Worm (Caenorhabditis elegans) whole organism, L4 larva: ENCODE data around the gene srsx-34.

Experiments
- ceh-62 ChIP-seq: sonication (generic microtip); optimal IDR thresholded peaks from 2 replicates; lab custom pipeline; 2017; ENCODE audit warnings: missing biosample characterization, missing genetic modification characterization
- ceh-82 ChIP-seq: sonication (generic microtip); optimal IDR thresholded peaks from 2 replicates; lab custom pipeline; 2017; ENCODE audit warnings: missing biosample characterization, missing genetic modification characterization
- ces-1 ChIP-seq: fragments of 150-350 bp; sonication (generic microtip); optimal IDR thresholded peaks from 4 replicates; lab custom pipeline; 2014; ENCODE audit warnings: missing biosample characterization, missing genetic modification reagents, missing genetic modification characterization
- dmd-6 ChIP-seq: fragments of 200-800 bp; sonication (Bioruptor generic); IDR thresholded peaks from 2 replicates; pipeline ENCODE4 v1.3.6; 2022; ENCODE audit warnings: missing genetic modification reagents, missing genetic modification characterization, missing compliant biosample characterization
- fos-1 ChIP-seq: fragments of 150-350 bp; optimal IDR thresholded peaks from 2 replicates; lab custom pipeline; 2014; ENCODE audit warnings: missing biosample characterization, missing genetic modification characterization
- lin-13 ChIP-seq: fragments of 150-350 bp; optimal IDR thresholded peaks from 2 replicates; lab custom pipeline; 2014; ENCODE audit warnings: missing biosample characterization, missing genetic modification reagents, missing genetic modification characterization
- lir-3 ChIP-seq: sonication (generic microtip); optimal IDR thresholded peaks from 2 replicates; lab custom pipeline; 2016; ENCODE audit warnings: mild to moderate bottlenecking, missing genetic modification characterization, missing compliant biosample characterization
- madf-5 ChIP-seq, 2 experiments: fragments of 200-800 bp; sonication (Bioruptor generic); IDR thresholded peaks; 2 replicates each; pipeline ENCODE4 v1.3.6; 2022; ENCODE audit warnings: missing compliant biosample characterization in 2 of 2, missing genetic modification characterization in 2 of 2
- mes-2 ChIP-seq: sonication (generic microtip); optimal IDR thresholded peaks from 2 replicates; lab custom pipeline; 2016; ENCODE audit warnings: missing genotype, mild to moderate bottlenecking, missing genetic modification characterization, missing compliant biosample characterization; ENCODE audit not compliant: poor library complexity, severe bottlenecking
- mxl-2 ChIP-seq: fragments of 200-800 bp; sonication (Bioruptor generic); conservative IDR thresholded peaks from 2 replicates; pipeline ENCODE4 v1.3.6; 2022; ENCODE audit warnings: missing genetic modification reagents, missing genetic modification characterization, missing compliant biosample characterization
- nhr-11 ChIP-seq: fragments of 150-350 bp; optimal IDR thresholded peaks from 2 replicates; lab custom pipeline; 2014; ENCODE audit warnings: missing biosample characterization, missing genetic modification characterization
- nhr-237 ChIP-seq: sonication (generic microtip); optimal IDR thresholded peaks from 2 replicates; lab custom pipeline; 2017; ENCODE audit warnings: missing biosample characterization, missing genetic modification characterization
- pha-4 ChIP-seq, 2 experiments: fragments of 150-350 bp in 1 of 2; fragments of 200-800 bp in 1 of 2; sonication (Bioruptor generic) in 1 of 2; IDR thresholded peaks in 1 of 2; optimal IDR thresholded peaks in 1 of 2; 2 replicates each; pipeline versions ENCODE4 v1.3.6 to Lab custom; 2014 to 2022; ENCODE audit warnings: missing genetic modification characterization in 2 of 2, missing genetic modification reagents in 2 of 2, missing biosample characterization in 1 of 2, missing compliant biosample characterization in 1 of 2
- snpc-4 ChIP-seq: fragments of 150-350 bp; optimal IDR thresholded peaks from 2 replicates; lab custom pipeline; 2014; ENCODE audit warnings: missing biosample characterization, missing genetic modification characterization

DNA sequence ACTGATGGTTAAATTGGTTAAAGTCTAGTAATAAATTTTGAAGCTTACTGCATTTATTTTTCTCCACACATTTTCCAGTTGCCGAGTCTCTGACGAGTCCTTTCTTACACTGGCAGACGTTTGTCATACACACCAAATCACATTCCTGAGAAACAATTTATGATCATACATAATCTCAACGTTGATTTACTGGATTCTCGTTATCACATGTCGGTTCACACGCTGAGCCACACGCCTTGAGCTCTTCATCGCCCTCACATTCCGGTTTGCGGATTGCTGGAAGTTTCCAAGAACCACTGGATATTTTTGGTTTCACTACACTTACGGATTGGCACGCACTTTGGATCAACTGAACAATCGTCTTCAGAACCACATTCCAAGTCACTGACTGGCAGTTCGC, 19.9 kb downstream of the srsx-34 start:
- TF ChIP-seq mxl-2 (GFP tag; lab: Robert Waterston, UW) (no peak), ceh-62 (tag; lab: Kevin White, UChicago) (no peak), lir-3 (tag; lab: Kevin White, UChicago) (no peak), ceh-82 (tag; lab: Kevin White, UChicago) (no peak), ces-1 (no peak), pha-4 (GFP tag; IDR thresholded peaks at IDR 0.05; lab: Robert Waterston, UW) (no peak), pha-4 (tag; optimal IDR thresholded peaks at IDR 0.05; lab: Kevin White, UChicago) (no peak), madf-5 (GFP tag; IDR thresholded peaks at IDR 0.05; lab: Robert Waterston, UW) (no peak), nhr-237 (tag; lab: Kevin White, UChicago) (no peak), mes-2 (no peak), dmd-6 (no peak), fos-1 (tag; lab: Kevin White, UChicago) (no peak), nhr-11 (tag; lab: Kevin White, UChicago) (peak; percentile 17), snpc-4 (tag; lab: Kevin White, UChicago) (no peak), lin-13 (GFP tag; lab: Kevin White, UChicago) (no peak)
